Fruit fly (Drosophila melanogaster): ENCODE data around the gene Ufl1.

Ufl1 gene

DNA sequence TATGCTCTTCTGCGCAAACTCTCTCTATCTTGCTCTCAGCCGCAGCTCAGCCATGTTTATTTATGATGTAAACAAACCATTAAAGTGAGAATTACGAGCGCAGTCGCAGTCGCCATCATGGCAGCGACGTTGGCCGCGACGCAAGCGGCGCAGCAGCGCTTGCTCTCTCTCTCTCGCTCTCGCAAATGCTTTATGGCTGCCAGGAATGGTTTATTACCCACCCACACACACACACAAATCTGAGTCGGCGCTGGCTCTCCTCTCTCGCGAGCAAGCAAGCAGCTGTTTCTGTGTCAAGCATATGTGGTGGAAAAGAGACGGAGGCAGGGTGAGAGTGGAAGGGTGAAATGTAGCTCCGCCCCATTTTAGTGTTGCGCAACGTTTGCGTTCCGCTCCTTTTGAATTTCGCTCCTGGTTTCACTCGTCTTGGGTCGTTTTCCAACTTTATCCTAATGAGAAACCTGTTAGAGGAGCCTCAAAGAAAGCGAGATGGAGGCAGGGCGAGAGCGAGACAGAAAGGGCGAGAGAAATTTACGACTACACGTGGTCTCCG lies 36.9 kb downstream of the Ufl1 start:
- TF ChIP-seq CTCF (optimal IDR thresholded peaks at IDR 0.05), result peak in 1 of 2 experiments; percentile 21
- no peak for TF ChIP-seq CG8478 (optimal IDR thresholded peaks at IDR 0.05)

DNA sequence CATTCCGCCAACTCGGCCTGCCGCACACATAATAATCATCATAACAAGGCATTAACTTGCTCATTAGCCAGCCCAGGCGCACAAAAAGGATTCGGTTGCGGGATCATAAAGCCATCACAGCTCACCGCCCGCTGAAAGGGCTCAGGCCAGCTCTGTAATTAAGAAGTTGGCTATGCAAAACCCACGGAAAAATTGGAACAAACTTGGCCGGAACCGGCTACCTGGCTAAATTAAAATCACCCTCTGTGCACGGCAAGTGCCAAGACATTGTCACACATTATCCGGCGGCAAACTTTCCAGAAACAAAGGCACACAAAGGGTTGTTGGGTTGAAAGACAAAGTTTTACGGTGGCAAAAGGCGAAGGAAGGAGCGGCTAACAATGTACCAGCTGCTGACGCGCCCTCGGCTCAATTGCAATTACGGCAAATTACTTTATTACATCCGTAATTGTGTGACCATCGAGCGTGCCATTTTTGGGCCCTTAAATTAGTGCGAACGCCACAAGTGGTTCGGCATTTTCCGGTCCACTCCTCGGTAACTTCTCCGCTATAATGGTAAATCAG lies 38.5 kb downstream of the Ufl1 start:
- TF ChIP-seq CG8478 (optimal IDR thresholded peaks at IDR 0.05), result no peak
- no peak for TF ChIP-seq CTCF (optimal IDR thresholded peaks at IDR 0.05)

DNA sequence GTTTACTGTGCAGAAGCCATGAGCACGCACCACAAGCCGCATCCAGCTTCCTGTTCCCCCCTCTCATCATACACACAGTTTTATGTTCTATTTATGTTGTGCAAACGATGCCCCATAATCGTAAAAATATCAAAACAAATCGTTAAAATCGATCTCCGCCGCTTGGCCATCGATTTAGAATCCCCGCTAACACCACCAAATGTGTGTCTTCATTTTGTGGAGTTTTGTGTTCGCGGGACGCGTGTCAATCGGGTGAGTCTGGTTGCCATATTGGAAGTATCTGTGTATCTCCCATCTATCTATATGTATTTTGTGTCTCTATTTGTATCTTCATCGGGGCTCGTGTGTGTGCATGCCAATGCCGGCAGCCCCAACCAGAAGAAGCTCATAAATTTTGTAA lies 39.8 kb downstream of the Ufl1 start:
- TF ChIP-seq CTCF (optimal IDR thresholded peaks at IDR 0.05) (no peak), CG8478 (optimal IDR thresholded peaks at IDR 0.05) (no peak)

DNA sequence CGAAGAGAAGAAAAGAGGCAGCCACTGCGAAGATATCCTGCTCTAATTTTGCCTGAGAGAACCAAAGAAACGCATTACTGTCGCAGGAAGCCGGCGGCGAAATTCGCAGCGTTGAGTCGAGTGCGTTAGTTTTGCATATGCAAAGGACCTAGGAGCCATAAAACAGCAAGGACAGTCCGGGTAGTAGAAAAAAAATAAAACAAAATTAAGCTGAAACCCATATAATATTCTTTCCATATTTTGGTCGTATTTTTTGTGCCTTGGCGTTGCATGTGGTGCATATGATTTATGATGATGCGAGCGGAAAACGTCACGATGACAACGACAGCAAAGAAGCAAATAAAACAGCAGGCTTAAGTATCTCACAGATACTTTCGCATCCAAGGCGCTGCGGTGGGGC lies 40.5 kb downstream of the Ufl1 start:
- TF ChIP-seq CG8478 (optimal IDR thresholded peaks at IDR 0.05), result no peak
- no peak for TF ChIP-seq CTCF (optimal IDR thresholded peaks at IDR 0.05)

DNA sequence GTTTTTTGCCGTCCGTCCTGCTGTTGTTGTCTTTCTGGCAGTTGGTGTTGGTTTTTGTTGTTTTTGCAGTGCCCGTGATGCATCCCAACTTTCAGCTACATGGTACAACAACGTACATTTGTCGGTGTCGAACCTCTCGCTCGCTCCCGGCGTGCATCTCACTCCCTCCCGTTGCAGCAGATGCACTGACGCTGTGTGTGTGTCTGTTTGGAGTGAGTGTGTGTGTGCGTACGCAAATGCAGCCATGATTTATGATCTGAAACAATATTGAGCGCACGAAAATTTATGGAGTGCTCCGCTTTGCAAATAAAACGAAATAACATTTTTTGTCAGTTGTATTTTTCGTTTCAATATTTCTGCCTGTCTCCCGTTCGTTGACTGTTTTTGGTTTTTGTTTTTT lies 42.7 kb downstream of the Ufl1 start:
- no peak for TF ChIP-seq CG8478 (optimal IDR thresholded peaks at IDR 0.05)
- TF ChIP-seq CTCF (optimal IDR thresholded peaks at IDR 0.05), result no peak

DNA sequence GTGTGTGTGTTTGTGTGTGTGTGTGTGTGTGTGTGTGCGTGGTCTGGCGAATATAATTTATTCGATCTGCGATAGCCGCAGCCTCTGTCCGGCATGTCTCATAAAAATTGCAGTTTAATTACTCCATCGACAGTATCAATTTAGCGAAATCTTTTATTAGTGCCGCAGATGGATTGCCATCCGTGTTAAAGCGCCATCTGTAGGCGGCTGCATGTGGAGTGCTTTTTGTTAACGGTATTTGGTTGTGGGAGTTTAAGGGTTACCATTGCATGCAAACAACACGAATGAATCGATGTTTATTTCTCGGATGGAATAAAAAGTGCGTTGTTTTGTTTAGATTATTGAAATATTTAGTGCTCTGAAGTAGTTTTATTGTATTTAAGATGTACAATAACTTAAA lies 44.8 kb downstream of the Ufl1 start:
- TF ChIP-seq CTCF (optimal IDR thresholded peaks at IDR 0.05) (peak; percentile 77 to 78), CG8478 (optimal IDR thresholded peaks at IDR 0.05) (no peak)

DNA sequence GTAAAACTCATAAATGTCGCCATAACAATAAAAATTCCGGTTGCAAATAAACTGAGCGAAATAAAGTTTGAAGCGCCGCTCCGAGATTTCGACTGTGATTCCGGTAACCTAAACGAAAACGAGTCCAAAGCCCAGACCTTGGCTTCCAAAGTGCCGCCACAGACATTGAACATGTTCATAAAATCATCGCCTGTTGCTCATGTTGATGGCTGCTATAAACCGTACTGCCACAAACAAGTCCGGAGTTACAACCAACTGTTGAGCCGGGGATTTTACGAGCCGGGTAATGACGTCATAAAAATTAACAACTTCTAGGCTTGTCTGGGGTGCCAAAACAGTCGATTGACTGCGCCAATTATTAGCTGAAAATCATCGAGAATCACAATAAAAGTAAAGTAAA lies 45.7 kb downstream of the Ufl1 start:
- no peak for TF ChIP-seq CG8478 (optimal IDR thresholded peaks at IDR 0.05)
- TF ChIP-seq CTCF (optimal IDR thresholded peaks at IDR 0.05), result no peak

DNA sequence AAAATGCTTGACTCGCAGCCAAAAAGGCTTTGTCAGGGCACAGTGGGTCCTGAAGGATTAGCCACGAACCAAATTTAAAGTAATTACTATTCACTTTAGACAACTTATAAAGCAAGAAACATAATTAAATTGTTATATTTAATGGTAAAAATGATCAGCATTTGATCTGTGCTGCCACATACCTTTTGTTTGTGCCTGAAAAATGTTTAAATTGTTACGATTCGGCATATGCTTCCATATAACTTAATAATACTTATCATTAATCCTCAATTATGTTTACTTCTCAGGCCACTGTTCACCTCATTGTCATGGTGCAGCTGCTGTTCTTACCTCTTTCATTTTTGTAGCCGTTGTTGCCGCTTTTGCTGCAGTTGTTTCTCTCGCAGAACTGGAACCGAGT lies 49.0 kb downstream of the Ufl1 start:
- no peak for TF ChIP-seq CG8478 (optimal IDR thresholded peaks at IDR 0.05)

DNA sequence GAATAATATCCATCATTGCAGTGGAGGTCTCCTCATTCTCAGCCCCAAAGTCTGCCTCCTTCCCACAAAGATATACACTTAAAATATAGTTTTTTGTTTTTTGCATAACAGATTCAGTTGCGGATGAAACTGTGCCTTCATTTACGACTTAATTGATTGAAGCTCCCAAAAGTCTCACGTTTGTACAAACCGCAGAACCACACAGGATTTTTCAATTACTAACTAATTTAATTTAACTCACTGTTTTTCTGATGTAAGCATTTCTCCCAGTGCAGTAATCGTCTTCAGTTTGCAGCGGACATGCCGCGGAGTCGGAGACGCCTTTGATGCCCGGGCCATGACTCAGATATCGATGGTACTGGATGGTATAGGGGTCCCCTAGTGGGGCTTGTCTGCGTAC lies 49.7 kb downstream of the Ufl1 start:
- TF ChIP-seq CG8478 (optimal IDR thresholded peaks at IDR 0.05), result no peak
- TF ChIP-seq CTCF (optimal IDR thresholded peaks at IDR 0.05), result no peak

Measured in S2 (cell line).